Worm (Caenorhabditis elegans): ENCODE data around the gene F22B7.3.

The F22B7.3 gene

DNA sequence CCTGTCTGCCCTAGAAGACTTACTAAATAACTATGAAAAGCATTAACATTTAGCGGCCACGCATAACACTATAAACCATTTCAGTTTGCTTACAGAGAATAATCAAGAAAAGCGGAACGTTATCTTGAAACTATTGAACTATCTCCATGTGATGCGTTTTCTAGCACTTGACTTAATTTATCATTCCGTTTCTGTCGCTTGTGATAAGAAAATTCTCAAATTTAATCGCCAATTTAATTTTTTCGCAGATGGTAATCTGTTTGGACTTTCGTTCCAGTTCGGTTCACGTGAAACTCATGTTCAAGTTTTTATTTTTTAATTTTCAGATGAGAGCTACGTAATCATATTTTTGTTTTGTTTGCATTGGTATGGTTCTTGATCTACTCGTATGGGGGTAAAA is 8.3 kb downstream of the F22B7.3 start:
- TF ChIP-seq T22C8.4 (GFP tag; IDR thresholded peaks at IDR 0.05), result no peak
- no peak for TF ChIP-seq ztf-29 (GFP tag; IDR thresholded peaks at IDR 0.05)
- no peak for TF ChIP-seq ztf-23 (GFP tag; IDR thresholded peaks at IDR 0.05)
- no peak for TF ChIP-seq cog-1 (tag; optimal IDR thresholded peaks at IDR 0.05)
- TF ChIP-seq med-1 (GFP tag; optimal IDR thresholded peaks at IDR 0.05; ENCODE audit: insufficient read depth), result no peak
- TF ChIP-seq tab-1 (GFP tag; IDR thresholded peaks at IDR 0.05), result no peak
- TF ChIP-seq ref-1 (GFP tag; conservative IDR thresholded peaks at IDR 0.05), result no peak
- no peak for TF ChIP-seq flt-1 (GFP tag; IDR thresholded peaks at IDR 0.05)
- no peak for TF ChIP-seq klf-2 (GFP tag; conservative IDR thresholded peaks at IDR 0.05)

DNA sequence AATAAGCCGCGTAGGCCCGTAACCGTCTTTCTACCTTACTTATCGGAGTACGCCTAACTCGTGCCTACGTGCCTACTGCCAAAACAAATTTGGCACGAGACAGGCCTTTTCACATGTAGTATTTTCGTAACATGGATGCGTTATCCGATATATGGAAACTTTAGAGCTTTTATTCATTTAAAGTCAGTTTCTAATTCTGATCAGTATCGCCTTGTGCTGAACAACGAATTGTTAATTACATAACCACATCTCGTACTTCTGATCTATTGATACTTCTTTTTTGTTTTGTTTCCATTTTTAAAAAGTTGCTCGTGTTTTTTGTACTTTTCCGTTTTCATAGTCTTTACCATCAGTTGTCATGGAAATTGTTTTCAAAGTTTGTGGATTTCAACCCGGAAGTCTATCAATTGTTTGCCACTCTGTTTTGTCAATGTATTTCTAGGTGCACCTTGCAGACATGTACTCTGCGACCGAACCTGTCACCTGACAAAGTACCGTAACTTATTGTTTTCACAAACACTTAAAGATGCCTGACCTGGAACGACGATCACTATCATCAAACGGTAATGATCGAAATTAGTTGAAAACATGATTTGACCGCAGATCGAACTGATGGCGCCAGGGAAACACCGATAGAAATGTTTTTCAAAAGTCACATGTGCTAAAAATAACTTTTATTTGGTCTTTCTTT is 9.1 kb downstream of the F22B7.3 start:
- TF ChIP-seq flt-1 (GFP tag; IDR thresholded peaks at IDR 0.05), result no peak
- no peak for TF ChIP-seq cog-1 (tag; optimal IDR thresholded peaks at IDR 0.05)
- TF ChIP-seq ztf-29 (GFP tag; IDR thresholded peaks at IDR 0.05), result no peak
- TF ChIP-seq klf-2 (GFP tag; conservative IDR thresholded peaks at IDR 0.05), result no peak
- TF ChIP-seq ref-1 (GFP tag; conservative IDR thresholded peaks at IDR 0.05), result no peak
- no peak for TF ChIP-seq ztf-23 (GFP tag; IDR thresholded peaks at IDR 0.05)
- TF ChIP-seq tab-1 (GFP tag; IDR thresholded peaks at IDR 0.05), result no peak

DNA sequence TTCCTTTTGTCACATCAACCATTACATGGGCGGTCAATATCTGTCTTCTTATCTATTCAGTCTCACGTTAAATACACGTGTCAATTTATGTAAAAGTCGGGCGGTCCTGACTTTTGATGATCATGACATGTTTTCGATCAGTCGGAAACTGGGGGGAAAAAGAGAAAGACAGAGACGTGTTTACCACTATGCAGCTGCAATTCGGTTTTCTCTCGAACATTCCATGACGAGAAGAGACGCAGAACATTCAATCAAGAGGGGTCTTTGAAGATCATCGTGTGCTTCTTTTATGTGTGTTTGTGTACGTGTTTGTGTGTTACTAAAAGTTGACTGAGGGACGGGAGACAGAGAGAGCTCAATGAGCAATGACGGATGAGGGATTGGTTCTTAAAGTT is 9.7 kb downstream of the F22B7.3 start:
- TF ChIP-seq ref-1 (GFP tag; conservative IDR thresholded peaks at IDR 0.05), result no peak
- TF ChIP-seq klf-2 (GFP tag; conservative IDR thresholded peaks at IDR 0.05), result no peak
- no peak for TF ChIP-seq cog-1 (tag; optimal IDR thresholded peaks at IDR 0.05)
- TF ChIP-seq ztf-23 (GFP tag; IDR thresholded peaks at IDR 0.05), result no peak
- no peak for TF ChIP-seq flt-1 (GFP tag; IDR thresholded peaks at IDR 0.05)
- no peak for TF ChIP-seq ztf-29 (GFP tag; IDR thresholded peaks at IDR 0.05)
- no peak for TF ChIP-seq tab-1 (GFP tag; IDR thresholded peaks at IDR 0.05)
- TF ChIP-seq T22C8.4 (GFP tag; IDR thresholded peaks at IDR 0.05), result no peak
- no peak for TF ChIP-seq med-1 (GFP tag; optimal IDR thresholded peaks at IDR 0.05; ENCODE audit: insufficient read depth)

DNA sequence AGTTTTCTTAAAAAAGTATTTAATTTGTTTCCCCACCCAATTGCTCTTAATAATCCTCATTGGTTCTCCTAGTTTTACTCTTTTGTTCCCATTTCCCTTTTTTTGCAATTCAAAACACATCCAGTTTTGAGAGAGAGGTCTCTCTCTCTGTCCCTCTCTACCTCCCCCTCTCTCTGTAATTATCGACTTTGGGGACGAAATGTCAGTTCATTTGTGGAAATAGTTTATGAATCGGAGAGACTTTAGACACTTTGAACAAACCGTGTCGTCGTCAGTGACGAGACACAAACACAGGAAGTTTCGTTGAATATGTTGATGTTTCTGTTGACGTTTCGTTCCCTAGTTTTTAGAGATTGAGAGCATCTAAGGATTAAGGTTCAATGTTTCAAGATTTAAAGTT is 14.5 kb downstream of the F22B7.3 start:
- TF ChIP-seq flt-1 (GFP tag; IDR thresholded peaks at IDR 0.05), result no peak
- TF ChIP-seq cog-1 (tag; optimal IDR thresholded peaks at IDR 0.05), result no peak
- no peak for TF ChIP-seq klf-2 (GFP tag; conservative IDR thresholded peaks at IDR 0.05)
- no peak for TF ChIP-seq ztf-29 (GFP tag; IDR thresholded peaks at IDR 0.05)
- TF ChIP-seq ztf-23 (GFP tag; IDR thresholded peaks at IDR 0.05), result no peak
- no peak for TF ChIP-seq med-1 (GFP tag; optimal IDR thresholded peaks at IDR 0.05; ENCODE audit: insufficient read depth)
- TF ChIP-seq tab-1 (GFP tag; IDR thresholded peaks at IDR 0.05), result no peak
- no peak for TF ChIP-seq ref-1 (GFP tag; conservative IDR thresholded peaks at IDR 0.05)
- no peak for TF ChIP-seq T22C8.4 (GFP tag; IDR thresholded peaks at IDR 0.05)

DNA sequence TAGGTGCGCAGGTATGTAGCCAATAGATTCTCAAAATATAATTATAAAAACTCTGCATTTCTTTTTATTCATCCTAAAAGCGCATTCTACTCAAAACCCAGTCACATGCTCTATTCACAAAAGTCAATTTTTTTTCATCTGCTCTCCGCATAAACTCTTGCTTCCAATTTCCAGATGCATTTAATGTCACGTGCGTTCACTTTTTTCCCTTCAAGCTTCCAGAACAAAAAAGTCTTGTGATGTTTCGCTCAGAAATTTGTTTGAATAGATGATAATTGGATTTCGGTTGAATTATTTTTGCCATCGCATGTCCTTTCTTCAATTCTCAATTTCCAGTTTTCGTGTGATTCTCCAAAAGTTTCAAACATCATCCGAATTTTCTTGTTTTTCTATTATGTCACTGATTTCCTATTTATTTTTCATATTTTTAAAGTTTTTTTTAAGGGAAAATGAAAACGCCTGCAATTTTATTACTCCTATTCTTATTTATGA is 16.3 kb downstream of the F22B7.3 start, which contains the start of gene F22B7.1:
TSS of gene F22B7.1 (plus strand) at position 442 of the 492 bp plus-strand sequence.
- TF ChIP-seq ref-1 (GFP tag; conservative IDR thresholded peaks at IDR 0.05) (no peak), ztf-29 (GFP tag; IDR thresholded peaks at IDR 0.05) (no peak), med-1 (GFP tag; optimal IDR thresholded peaks at IDR 0.05; ENCODE audit: insufficient read depth) (no peak), klf-2 (GFP tag; conservative IDR thresholded peaks at IDR 0.05) (no peak), ztf-23 (GFP tag; IDR thresholded peaks at IDR 0.05) (no peak), flt-1 (GFP tag; IDR thresholded peaks at IDR 0.05) (no peak), tab-1 (GFP tag; IDR thresholded peaks at IDR 0.05) (no peak), T22C8.4 (GFP tag; IDR thresholded peaks at IDR 0.05) (no peak), cog-1 (tag; optimal IDR thresholded peaks at IDR 0.05) (no peak)

DNA sequence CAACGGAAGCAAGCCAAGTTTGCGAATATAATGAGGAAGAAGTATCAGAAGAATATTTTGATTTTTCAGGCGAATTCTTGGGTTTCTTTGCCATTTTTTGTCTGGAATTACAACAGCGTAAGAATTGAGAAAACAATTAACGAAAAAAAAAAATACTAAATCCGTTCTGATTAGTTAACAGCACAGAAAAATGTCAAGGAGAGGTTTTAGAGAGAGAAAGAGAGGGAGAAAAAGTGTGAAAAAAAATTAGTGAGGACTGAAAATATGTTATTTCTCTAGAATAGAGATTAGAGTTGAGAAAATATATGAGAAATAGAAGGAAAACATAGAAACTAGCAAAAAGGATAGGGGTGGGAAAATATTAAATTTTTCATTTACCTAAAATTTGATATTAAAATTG is 18.7 kb downstream of the F22B7.3 start, which contains the start of gene dpy-19:
TSS of gene dpy-19 (minus strand) at position 101 of the 400 bp plus-strand sequence.
- no peak for TF ChIP-seq klf-2 (GFP tag; conservative IDR thresholded peaks at IDR 0.05)
- no peak for TF ChIP-seq ztf-29 (GFP tag; IDR thresholded peaks at IDR 0.05)
- no peak for TF ChIP-seq cog-1 (tag; optimal IDR thresholded peaks at IDR 0.05)
- no peak for TF ChIP-seq flt-1 (GFP tag; IDR thresholded peaks at IDR 0.05)
- no peak for TF ChIP-seq tab-1 (GFP tag; IDR thresholded peaks at IDR 0.05)
- TF ChIP-seq med-1 (GFP tag; optimal IDR thresholded peaks at IDR 0.05; ENCODE audit: insufficient read depth), result no peak
- TF ChIP-seq ztf-23 (GFP tag; IDR thresholded peaks at IDR 0.05), result no peak
- TF ChIP-seq ref-1 (GFP tag; conservative IDR thresholded peaks at IDR 0.05), result no peak
- TF ChIP-seq T22C8.4 (GFP tag; IDR thresholded peaks at IDR 0.05), result no peak

DNA sequence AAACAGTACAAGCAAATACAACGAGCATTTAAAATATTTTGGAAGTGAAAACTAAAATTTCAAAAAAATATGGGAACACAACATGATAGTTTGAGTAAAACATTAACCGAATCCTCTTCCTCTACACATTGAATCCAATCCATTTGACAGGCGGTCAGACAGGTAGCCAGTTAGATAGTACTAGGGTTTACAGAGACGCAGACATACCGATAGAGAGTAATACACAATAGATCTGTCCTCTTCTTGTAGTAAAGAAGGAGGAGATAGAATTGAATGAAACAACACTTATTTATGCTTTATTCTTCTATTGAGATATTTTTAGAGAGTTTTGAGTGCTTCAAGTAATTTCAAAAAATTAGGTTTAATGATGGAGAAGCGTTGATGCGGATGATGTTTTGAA is 20.0 kb downstream of the F22B7.3 start:
- TF ChIP-seq T22C8.4 (GFP tag; IDR thresholded peaks at IDR 0.05), result no peak

DNA sequence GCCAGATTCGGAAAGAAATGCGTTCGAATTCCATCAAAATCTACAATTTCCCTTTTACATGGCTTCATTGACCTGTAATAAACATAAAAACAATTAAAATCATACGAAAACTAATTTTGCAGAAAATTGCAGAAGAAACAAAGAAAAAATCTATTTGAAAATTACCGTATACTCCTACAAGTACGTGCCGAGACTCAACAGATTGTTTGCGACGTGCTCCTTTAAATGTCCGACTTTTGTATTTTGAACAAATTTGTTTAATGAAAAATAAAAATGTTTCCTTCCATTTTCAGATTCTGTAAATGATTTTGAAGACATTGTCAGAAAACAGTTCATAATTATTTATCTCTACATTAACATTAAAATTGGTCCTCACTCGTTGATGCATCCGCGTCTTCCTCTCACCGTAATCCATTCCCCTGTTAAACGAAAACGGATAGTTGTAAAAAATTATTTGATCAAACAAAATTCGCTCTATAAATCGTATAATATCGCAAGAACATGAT is 26.3 kb downstream of the F22B7.3 start, which contains the start of gene pgl-2:
TSS of gene pgl-2 (minus strand) at position 456 of the 506 bp plus-strand sequence.
- no peak for TF ChIP-seq tab-1 (GFP tag; IDR thresholded peaks at IDR 0.05)
- TF ChIP-seq ztf-23 (GFP tag; IDR thresholded peaks at IDR 0.05), result no peak
- no peak for TF ChIP-seq klf-2 (GFP tag; conservative IDR thresholded peaks at IDR 0.05)
- no peak for TF ChIP-seq flt-1 (GFP tag; IDR thresholded peaks at IDR 0.05)
- no peak for TF ChIP-seq T22C8.4 (GFP tag; IDR thresholded peaks at IDR 0.05)
- TF ChIP-seq cog-1 (tag; optimal IDR thresholded peaks at IDR 0.05), result no peak
- no peak for TF ChIP-seq ref-1 (GFP tag; conservative IDR thresholded peaks at IDR 0.05)
- no peak for TF ChIP-seq ztf-29 (GFP tag; IDR thresholded peaks at IDR 0.05)
- TF ChIP-seq med-1 (GFP tag; optimal IDR thresholded peaks at IDR 0.05; ENCODE audit: insufficient read depth), result no peak

DNA sequence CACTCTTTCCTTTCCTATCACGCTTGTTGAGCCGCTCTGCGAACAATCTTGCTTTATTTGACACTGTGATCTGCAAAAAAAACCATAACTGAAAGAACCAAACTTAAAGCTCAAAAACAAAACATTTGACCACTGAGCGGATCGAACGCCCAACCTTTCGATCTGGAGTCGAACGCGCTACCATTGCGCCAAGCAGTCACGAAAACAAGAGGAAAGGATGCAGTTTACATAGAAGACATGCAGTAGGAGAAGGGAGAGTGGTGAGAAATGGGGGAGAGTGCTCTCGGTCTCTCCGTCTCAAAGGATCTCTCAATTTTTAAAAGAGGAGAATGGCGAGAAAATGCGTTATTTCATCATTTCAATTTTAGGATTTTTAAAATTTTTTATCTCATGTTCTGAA is 29.7 kb downstream of the F22B7.3 start:
- TF ChIP-seq ref-1 (GFP tag; conservative IDR thresholded peaks at IDR 0.05), result peak; percentile 95
- peak; percentile 99 for TF ChIP-seq flt-1 (GFP tag; IDR thresholded peaks at IDR 0.05)
- TF ChIP-seq klf-2 (GFP tag; conservative IDR thresholded peaks at IDR 0.05), result peak; percentile 98
- peak; percentile 96 for TF ChIP-seq T22C8.4 (GFP tag; IDR thresholded peaks at IDR 0.05)
- peak; percentile 99 for TF ChIP-seq tab-1 (GFP tag; IDR thresholded peaks at IDR 0.05)
- peak; percentile 92 for TF ChIP-seq cog-1 (tag; optimal IDR thresholded peaks at IDR 0.05)
- TF ChIP-seq med-1 (GFP tag; optimal IDR thresholded peaks at IDR 0.05; ENCODE audit: insufficient read depth), result peak; percentile 84
- peak; percentile 97 for TF ChIP-seq ztf-23 (GFP tag; IDR thresholded peaks at IDR 0.05)
- TF ChIP-seq ztf-29 (GFP tag; IDR thresholded peaks at IDR 0.05), result peak; percentile 99
